Worm (Caenorhabditis elegans): ENCODE measurements around the gene F55A11.1.

The F55A11.1 gene

DNA sequence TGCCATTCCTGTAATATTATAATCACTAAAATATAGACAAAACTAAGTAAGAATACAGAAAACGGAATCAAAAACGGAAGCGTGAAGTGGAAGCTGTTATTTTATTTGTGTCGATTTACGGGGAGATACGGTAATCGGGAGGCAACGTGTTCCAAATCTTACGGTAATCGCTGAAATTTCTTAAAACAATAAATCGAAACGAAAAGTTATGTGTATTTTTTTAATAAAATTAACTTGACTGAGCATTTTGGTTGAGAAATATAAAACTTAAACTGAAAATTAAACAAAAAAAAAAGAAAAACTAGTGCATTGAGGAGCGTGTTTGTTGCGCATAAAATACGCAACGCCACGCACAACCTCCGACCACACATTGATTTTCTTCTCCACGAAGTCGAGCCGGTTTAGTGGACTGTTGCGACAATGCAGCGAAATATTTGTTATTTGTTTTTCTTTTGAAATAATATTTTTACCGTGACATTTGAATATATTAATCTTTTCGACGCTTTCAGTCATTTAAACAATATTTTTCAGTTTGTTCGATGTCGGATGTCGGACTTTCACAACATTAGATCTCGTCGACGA is at the start of gene F55A11.1, which contains the start of gene syx-5 (continued):
- peak; percentile 97 for TF ChIP-seq snu-23 (GFP tag; optimal IDR thresholded peaks at IDR 0.05)
- no peak for TF ChIP-seq pqm-1 (tag; optimal IDR thresholded peaks at IDR 0.05)
- TF ChIP-seq fkh-10 (GFP tag; optimal IDR thresholded peaks at IDR 0.05): peak; percentile 52
- TF ChIP-seq skn-1 (tag; optimal IDR thresholded peaks at IDR 0.05): peak; percentile 34
- peak; percentile 98 for TF ChIP-seq dsc-1 (tag; optimal IDR thresholded peaks at IDR 0.05)
- peak; percentile 70 to 80 (median 78) for TF ChIP-seq dpl-1 (GFP tag; optimal IDR thresholded peaks at IDR 0.05)
- no peak for TF ChIP-seq nhr-84 (tag; optimal IDR thresholded peaks at IDR 0.05)
- peak; percentile 78 to 79 for TF ChIP-seq lin-35 (GFP tag; optimal IDR thresholded peaks at IDR 0.05)
- TF ChIP-seq nhr-77 (tag; optimal IDR thresholded peaks at IDR 0.05): peak; percentile 74
- TF ChIP-seq elt-3 (tag; optimal IDR thresholded peaks at IDR 0.05): peak in 2 of 6 experiments; percentile 68 to 86
- peak; percentile 96 for TF ChIP-seq nhr-90 (tag; optimal IDR thresholded peaks at IDR 0.05; ENCODE audit: poor library complexity)
- TF ChIP-seq ztf-11 (tag; optimal IDR thresholded peaks at IDR 0.05): peak; percentile 15 to 83
- TF ChIP-seq aha-1 (tag; optimal IDR thresholded peaks at IDR 0.05): no peak
- TF ChIP-seq lsy-2 (tag; optimal IDR thresholded peaks at IDR 0.05): peak; percentile 100
- TF ChIP-seq nhr-85 (tag): peak; percentile 98
- peak; percentile 92 for TF ChIP-seq ceh-8 (GFP tag; optimal IDR thresholded peaks at IDR 0.05)
- TF ChIP-seq tlp-1 (tag; optimal IDR thresholded peaks at IDR 0.05): no peak
- peak; percentile 70 for TF ChIP-seq C34B4.2 (tag; optimal IDR thresholded peaks at IDR 0.05)
- no peak for TF ChIP-seq alr-1 (tag; optimal IDR thresholded peaks at IDR 0.05; ENCODE audit: borderline replicate concordance)
- peak; percentile 34 to 64 (median 57) for TF ChIP-seq ceh-82 (tag; optimal IDR thresholded peaks at IDR 0.05)
- TF ChIP-seq nhr-12 (tag; optimal IDR thresholded peaks at IDR 0.05): peak; percentile 14
- TF ChIP-seq rnt-1 (tag; optimal IDR thresholded peaks at IDR 0.05): peak; percentile 58
- TF ChIP-seq mef-2 (tag; optimal IDR thresholded peaks at IDR 0.05): no peak
- peak; percentile 94 for TF ChIP-seq isw-1 (GFP tag; IDR thresholded peaks at IDR 0.05)
- TF ChIP-seq ets-5 (GFP tag; IDR thresholded peaks at IDR 0.05): no peak
- TF ChIP-seq C16A3.4 (tag; optimal IDR thresholded peaks at IDR 0.05): peak; percentile 50
- peak; percentile 93 for TF ChIP-seq mep-1 (tag; optimal IDR thresholded peaks at IDR 0.05)
- peak; percentile 76 to 86 for TF ChIP-seq efl-1 (optimal IDR thresholded peaks at IDR 0.05)
- peak; percentile 79 to 97 for TF ChIP-seq efl-1 (GFP tag; optimal IDR thresholded peaks at IDR 0.05 in 1 of 2)
- peak; percentile 97 for TF ChIP-seq lin-39 (tag; optimal IDR thresholded peaks at IDR 0.05)
- TF ChIP-seq swsn-7 (tag; optimal IDR thresholded peaks at IDR 0.05): peak; percentile 96
- TF ChIP-seq lin-14 (GFP tag; optimal IDR thresholded peaks at IDR 0.05): peak; percentile 99
- peak; percentile 83 for TF ChIP-seq nhr-11 (tag; optimal IDR thresholded peaks at IDR 0.05)

DNA sequence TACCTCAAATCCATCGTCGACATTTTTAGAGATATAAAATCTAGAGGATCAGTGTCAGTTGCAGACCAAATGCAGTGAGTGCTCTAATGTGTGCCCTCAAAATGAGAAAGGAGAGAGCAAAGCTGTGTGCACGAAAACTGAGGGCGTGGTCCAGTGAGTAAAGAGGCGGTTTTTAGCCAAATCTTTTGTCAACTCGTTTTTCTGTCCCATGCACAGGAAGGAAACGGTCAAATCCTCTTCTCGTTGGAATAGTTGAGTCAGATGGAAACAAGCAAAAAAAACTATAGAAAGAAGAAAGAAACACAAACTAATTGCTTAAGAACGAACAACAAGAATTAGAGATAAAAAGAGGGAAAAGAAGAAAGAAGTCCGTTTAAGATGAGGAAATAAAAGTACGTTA is 47.7 kb upstream of the F55A11.1 start, which contains the start of gene D2023.3:
Gene D2023.3 (minus strand): TSS at position 101 of the 400 bp plus-strand sequence.
- TF ChIP-seq unc-86 (tag; optimal IDR thresholded peaks at IDR 0.05) (peak; percentile 22), lin-14 (GFP tag; optimal IDR thresholded peaks at IDR 0.05) (peak; percentile 41), sup-37 (GFP tag; optimal IDR thresholded peaks at IDR 0.05) (no peak)

DNA sequence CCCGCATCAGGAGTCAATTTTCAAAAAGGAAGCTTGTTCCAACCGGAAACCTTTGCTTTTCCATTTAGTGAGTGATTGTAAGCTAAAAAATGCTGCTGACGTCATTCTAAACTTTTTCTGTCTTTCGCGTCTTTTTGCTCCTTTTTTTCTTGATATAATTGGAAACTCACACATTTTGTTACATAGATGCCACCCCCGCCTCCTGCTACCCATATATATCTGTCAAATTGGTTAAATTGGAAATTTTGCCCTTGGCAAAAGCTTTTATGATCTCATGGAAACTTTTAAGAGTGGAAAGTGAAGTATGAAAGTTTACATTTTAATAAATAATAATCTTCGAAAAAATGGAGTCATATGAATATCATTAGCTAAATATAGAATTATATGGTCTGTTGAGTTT is 45.8 kb upstream of the F55A11.1 start:
- TF ChIP-seq nhr-28 (tag; optimal IDR thresholded peaks at IDR 0.05) (no peak), irx-1 (tag; optimal IDR thresholded peaks at IDR 0.05) (peak; percentile 9), fkh-4 (tag; optimal IDR thresholded peaks at IDR 0.05; ENCODE audit: borderline replicate concordance) (no peak), lin-14 (GFP tag; optimal IDR thresholded peaks at IDR 0.05) (peak; percentile 67), grh-1 (GFP tag; IDR thresholded peaks at IDR 0.05) (no peak), efl-1 (optimal IDR thresholded peaks at IDR 0.05) (no peak), efl-1 (GFP tag; optimal IDR thresholded peaks at IDR 0.05 in 1 of 2) (peak in 1 of 2 experiments; percentile 80), unc-86 (tag; optimal IDR thresholded peaks at IDR 0.05) (peak; percentile 2), lin-35 (GFP tag; optimal IDR thresholded peaks at IDR 0.05) (no peak)

All from whole organism, L1 larva.